Fruit fly (Drosophila melanogaster): Measurements from ENCODE around the gene CG31624.
A peak's percentile ranks its signal among the peaks of the same experiment; 100 is the strongest.

CG31624 gene

dm6 chr2L:21149053-21149452 is 51.1 kb downstream of the CG31624 start (continued):
- TF ChIP-seq mam (GFP tag; optimal IDR thresholded peaks at IDR 0.05) = peak; percentile 15
- TF ChIP-seq CG18764 (GFP tag; optimal IDR thresholded peaks at IDR 0.05) = no peak
- TF ChIP-seq CG3065 (GFP tag; optimal IDR thresholded peaks at IDR 0.05) = no peak
- TF ChIP-seq Fer2 (tag; optimal IDR thresholded peaks at IDR 0.05) = no peak
- peak; percentile 30 for TF ChIP-seq sisA (GFP tag; IDR thresholded peaks at IDR 0.05)
- TF ChIP-seq ham (GFP tag; IDR thresholded peaks at IDR 0.05) = no peak
- peak; percentile 71 for TF ChIP-seq pzg (GFP tag; optimal IDR thresholded peaks at IDR 0.05)
- TF ChIP-seq CG30431 (GFP tag; optimal IDR thresholded peaks at IDR 0.05) = no peak
- TF ChIP-seq CG15269 (tag; optimal IDR thresholded peaks at IDR 0.05) = peak; percentile 70
- TF ChIP-seq CG17912 (GFP tag; optimal IDR thresholded peaks at IDR 0.05) = no peak
- TF ChIP-seq sqz (GFP tag; optimal IDR thresholded peaks at IDR 0.05) = no peak
- peak; percentile 35 for TF ChIP-seq Asciz (GFP tag; optimal IDR thresholded peaks at IDR 0.05)
- TF ChIP-seq CG10543 (GFP tag; optimal IDR thresholded peaks at IDR 0.05) = no peak
- no peak for TF ChIP-seq C15 (GFP tag; IDR thresholded peaks at IDR 0.05)
- TF ChIP-seq bigmax (GFP tag; optimal IDR thresholded peaks at IDR 0.05) = no peak
- no peak for TF ChIP-seq CG15479 (GFP tag; optimal IDR thresholded peaks at IDR 0.05)
- peak; percentile 72 for TF ChIP-seq BEAF-32 (GFP tag; optimal IDR thresholded peaks at IDR 0.05)
- peak; percentile 26; the same call in 1 of the 4 replicates for TF ChIP-seq Gug (GFP tag; IDR thresholded peaks at IDR 0.05)
- TF ChIP-seq eve (GFP tag; optimal IDR thresholded peaks at IDR 0.05) = no peak
- TF ChIP-seq CG8281 (tag; optimal IDR thresholded peaks at IDR 0.05) = no peak
- TF ChIP-seq CG3847 (GFP tag; IDR thresholded peaks at IDR 0.05) = peak; percentile 63
- TF ChIP-seq Hr51 (GFP tag; optimal IDR thresholded peaks at IDR 0.05) = peak in 1 of 2 experiments; percentile 70
- TF ChIP-seq gcm2 (GFP tag; optimal IDR thresholded peaks at IDR 0.05) = no peak
- TF ChIP-seq Rfx (GFP tag; IDR thresholded peaks at IDR 0.05) = peak; percentile 74
- TF ChIP-seq inv (GFP tag; IDR thresholded peaks at IDR 0.05; ENCODE audit: partially characterized antibody) = 0 out of 2 replicates have a peak, but pooled peaks have one; percentile 24
- no peak for TF ChIP-seq CG18599 (GFP tag; optimal IDR thresholded peaks at IDR 0.05)
- peak; percentile 11; the same call in 1 of the 2 replicates for TF ChIP-seq CG32767 (GFP tag; IDR thresholded peaks at IDR 0.05)
- no peak for TF ChIP-seq CG10321 (GFP tag; IDR thresholded peaks at IDR 0.05)
- peak; percentile 1 for TF ChIP-seq Chrac-16 (GFP tag; optimal IDR thresholded peaks at IDR 0.05)
- peak; percentile 59 for TF ChIP-seq CG13296 (GFP tag; optimal IDR thresholded peaks at IDR 0.05)
- no peak for TF ChIP-seq CG4328 (GFP tag; optimal IDR thresholded peaks at IDR 0.05)
- TF ChIP-seq MBD-R2 (GFP tag; IDR thresholded peaks at IDR 0.05) = peak; percentile 62
- peak; percentile 43 for TF ChIP-seq CG11247 (GFP tag; IDR thresholded peaks at IDR 0.05)
- TF ChIP-seq hb (GFP tag; IDR thresholded peaks at IDR 0.05; ENCODE audit: partially characterized antibody) = peak; percentile 69; the same call in 2 of the 3 replicates
- TF ChIP-seq dm (GFP tag; optimal IDR thresholded peaks at IDR 0.05) = peak; percentile 16
- TF ChIP-seq caup (GFP tag; optimal IDR thresholded peaks at IDR 0.05; ENCODE audit: severe bottlenecking) = no peak
- TF ChIP-seq CG1832 (GFP tag; optimal IDR thresholded peaks at IDR 0.05) = no peak
- peak; percentile 15 for TF ChIP-seq CG6254 (GFP tag; optimal IDR thresholded peaks at IDR 0.05)
- peak; percentile 56 for TF ChIP-seq CG8290 (GFP tag; optimal IDR thresholded peaks at IDR 0.05)
- peak in 1 of 2 experiments; percentile 68 for TF ChIP-seq CG8290 (tag; optimal IDR thresholded peaks at IDR 0.05)
- TF ChIP-seq CG32772 (GFP tag; IDR thresholded peaks at IDR 0.05) = 0 out of 2 replicates have a peak, but pooled peaks have one; percentile 23
- TF ChIP-seq chm (GFP tag; IDR thresholded peaks at IDR 0.05) = peak; percentile 33; the same call in 1 of the 2 replicates
- no peak for TF ChIP-seq sd (tag; optimal IDR thresholded peaks at IDR 0.05)
- no peak for TF ChIP-seq CG10959 (GFP tag; IDR thresholded peaks at IDR 0.05)
- TF ChIP-seq CG12155 (GFP tag; optimal IDR thresholded peaks at IDR 0.05) = peak; percentile 21
- TF ChIP-seq pho (GFP tag; optimal IDR thresholded peaks at IDR 0.05) = peak; percentile 22
- TF ChIP-seq CG5953 (GFP tag; IDR thresholded peaks at IDR 0.05) = no peak
- no peak for TF ChIP-seq h (optimal IDR thresholded peaks at IDR 0.05)
- no peak for TF ChIP-seq da (GFP tag; optimal IDR thresholded peaks at IDR 0.05)
- TF ChIP-seq Fer1 (GFP tag; optimal IDR thresholded peaks at IDR 0.05) = peak; percentile 42
- no peak for TF ChIP-seq HmgD (GFP tag; optimal IDR thresholded peaks at IDR 0.05)
